Worm (Caenorhabditis elegans) whole organism, L3 larva: ENCODE data around the gene T16G1.13.

Source experiments
- daf-12 ChIP-seq: fragments of 150-350 bp; optimal IDR thresholded peaks from 2 replicates; lab custom pipeline; 2014; ENCODE audit warnings: missing biosample characterization, missing genetic modification reagents, missing genetic modification characterization
- egl-27 ChIP-seq: sonication (generic microtip); optimal IDR thresholded peaks from 4 replicates; lab custom pipeline; 2017; ENCODE audit warnings: missing biosample characterization, missing genetic modification reagents, missing genetic modification characterization
- fkh-10 ChIP-seq: sonication (generic microtip); optimal IDR thresholded peaks from 2 replicates; lab custom pipeline; 2017; ENCODE audit warnings: missing biosample characterization, missing genetic modification reagents, missing genetic modification characterization
- jun-1 ChIP-seq: fragments of 150-350 bp; optimal IDR thresholded peaks from 2 replicates; lab custom pipeline; 2014; ENCODE audit warnings: missing biosample characterization, missing genetic modification reagents, missing genetic modification characterization
- skn-1 ChIP-seq: fragments of 150-350 bp; optimal IDR thresholded peaks from 2 replicates; lab custom pipeline; 2014; ENCODE audit warnings: missing biosample characterization, missing genetic modification characterization
- snpc-4 ChIP-seq: fragments of 150-350 bp; optimal IDR thresholded peaks from 2 replicates; lab custom pipeline; 2014; ENCODE audit warnings: missing biosample characterization, missing genetic modification characterization
- unc-62 ChIP-seq: fragments of 150-350 bp; sonication (generic microtip); optimal IDR thresholded peaks from 4 replicates; lab custom pipeline; 2014; ENCODE audit warnings: missing biosample characterization, missing genetic modification reagents, missing genetic modification characterization

- TF ChIP-seq fkh-10 (GFP tag; lab: Kevin White, UChicago) = no peak
- no peak for TF ChIP-seq unc-62 (GFP tag; lab: Kevin White, UChicago)
- no peak for TF ChIP-seq egl-27 (tag; lab: Kevin White, UChicago)
- TF ChIP-seq daf-12 (tag; lab: Kevin White, UChicago) = no peak
- TF ChIP-seq snpc-4 (tag; lab: Kevin White, UChicago) = no peak
- TF ChIP-seq skn-1 (tag; lab: Kevin White, UChicago) = no peak
- TF ChIP-seq jun-1 (tag; lab: Kevin White, UChicago) = no peak
These were observed 14.4 kb downstream of the T16G1.13 start, which contains the start of gene srd-35 for ce11 chrV:12964076-12964475.
